Fruit fly (Drosophila melanogaster) S2 (cell line): ENCODE measurements around the gene CG10514.

ENCODE experiments used
- CG8478 ChIP-seq: fragments of >200 bp; optimal IDR thresholded peaks from 2 replicates; lab custom pipeline; 2018
- CTCF ChIP-seq, 2 experiments: fragments of >200 bp; optimal IDR thresholded peaks; 2 replicates each; lab custom pipeline; 2018

DNA sequence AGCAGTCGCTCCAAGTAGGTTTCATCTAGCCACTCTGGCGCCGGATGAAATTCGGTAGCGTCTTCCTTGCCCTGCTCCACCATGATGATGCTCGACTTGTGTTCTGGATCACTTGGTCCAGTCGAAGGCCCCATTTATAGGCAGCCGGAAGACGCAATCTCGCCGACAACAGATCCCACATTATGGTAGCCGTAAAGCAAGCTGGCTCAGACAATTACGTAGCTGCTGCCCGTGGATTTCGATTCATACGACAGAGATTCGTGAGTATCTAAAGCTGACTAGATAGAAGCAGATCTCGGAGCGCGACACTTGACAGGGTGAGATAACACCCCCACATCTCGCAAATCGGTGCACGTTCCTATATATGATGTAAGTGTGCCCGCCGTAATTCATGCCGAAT lies 2.5 kb downstream of the CG10514 start, which contains the start of gene CG10513:
- no peak for TF ChIP-seq CTCF (optimal IDR thresholded peaks at IDR 0.05; lab: Kevin White, UChicago)
- TF ChIP-seq CG8478 (lab: Kevin White, UChicago), result no peak
